Worm (Caenorhabditis elegans) whole organism, L1 larva: Measurements from ENCODE around the gene srz-94.

ENCODE experiments used
- alr-1 ChIP-seq: fragments of 200-800 bp; sonication (Bioruptor generic); optimal IDR thresholded peaks from 2 replicates; lab custom pipeline; 2018; ENCODE audit warnings: borderline replicate concordance, mild to moderate bottlenecking, missing genetic modification characterization, missing compliant biosample characterization
- ces-1 ChIP-seq: fragments of 150-350 bp; optimal IDR thresholded peaks from 2 replicates; lab custom pipeline; 2014; ENCODE audit warnings: missing biosample characterization, missing genetic modification reagents, missing genetic modification characterization
- elt-3 ChIP-seq, 6 experiments: fragments of 150-350 bp in 1 of 6; sonication (generic microtip); optimal IDR thresholded peaks; 2 replicates each; lab custom pipeline; 2017 to 2018; ENCODE audit warnings: missing biosample characterization in 6 of 6, missing genetic modification characterization in 6 of 6, inconsistent platforms in 1 of 6
- lin-15B ChIP-seq: fragments of 150-350 bp; sonication (generic microtip); optimal IDR thresholded peaks from 3 replicates; lab custom pipeline; 2014; ENCODE audit warnings: missing biosample characterization, missing genetic modification characterization
- mdl-1 ChIP-seq, 2 experiments: fragments of 150-350 bp; optimal IDR thresholded peaks; 2 replicates each; lab custom pipeline; 2014 to 2017; ENCODE audit warnings: missing biosample characterization in 2 of 2, missing genetic modification characterization in 2 of 2, inconsistent platforms in 1 of 2
- nhr-11 ChIP-seq: fragments of 150-350 bp; optimal IDR thresholded peaks from 2 replicates; lab custom pipeline; 2014; ENCODE audit warnings: missing biosample characterization, missing genetic modification characterization
- nhr-77 ChIP-seq: fragments of 150-350 bp; optimal IDR thresholded peaks from 2 replicates; lab custom pipeline; 2014; ENCODE audit warnings: missing biosample characterization, missing genetic modification characterization
- nhr-85 ChIP-seq: sonication (generic microtip); peaks from one replicate; lab custom pipeline; 2016; ENCODE audit warnings: missing genetic modification characterization, inconsistent platforms, missing compliant biosample characterization
- snpc-4 ChIP-seq: fragments of 150-350 bp; optimal IDR thresholded peaks from 2 replicates; lab custom pipeline; 2014; ENCODE audit warnings: missing biosample characterization, missing genetic modification characterization
- snu-23 ChIP-seq: sonication (generic microtip); optimal IDR thresholded peaks from 2 replicates; lab custom pipeline; 2016; ENCODE audit warnings: missing genetic modification characterization, missing compliant biosample characterization

ce11 chrV:17001167-17001566 lies 34.6 kb downstream of the srz-94 start, which contains the start of gene sri-9:
- no peak for TF ChIP-seq nhr-85 (tag; lab: Kevin White, UChicago)
- no peak for TF ChIP-seq snpc-4 (tag; lab: Kevin White, UChicago)
- no peak for TF ChIP-seq ces-1 (GFP tag; lab: Kevin White, UChicago)
- TF ChIP-seq mdl-1 (tag; optimal IDR thresholded peaks at IDR 0.05; lab: Kevin White, UChicago): no peak
- TF ChIP-seq nhr-11: no peak
- TF ChIP-seq lin-15B: no peak
- no peak for TF ChIP-seq snu-23 (GFP tag; lab: Kevin White, UChicago)
- no peak for TF ChIP-seq nhr-77 (tag; lab: Kevin White, UChicago)
- no peak for TF ChIP-seq elt-3 (tag; optimal IDR thresholded peaks at IDR 0.05; lab: Kevin White, UChicago)
- no peak for TF ChIP-seq alr-1 (tag; lab: Kevin White, UChicago)
